Worm (Caenorhabditis elegans) whole organism, mixed stage, embryonic: Measurements from ENCODE around the gene T02H6.1.
A peak's percentile ranks its signal among the peaks of the same experiment; 100 is the strongest.

Source experiments
- M03D4.4 ChIP-seq: sonication (generic microtip); optimal IDR thresholded peaks from 2 replicates; lab custom pipeline; 2017; ENCODE audit warnings: mild to moderate bottlenecking, missing genetic modification characterization, missing compliant biosample characterization
- bed-3 ChIP-seq: fragments of 200-800 bp; sonication (Bioruptor generic); optimal IDR thresholded peaks from 3 replicates; lab custom pipeline; 2018; ENCODE audit warnings: mild to moderate bottlenecking, missing genetic modification characterization, moderate library complexity, missing compliant biosample characterization
- ceh-39 ChIP-seq: fragments of 150-350 bp; optimal IDR thresholded peaks from 2 replicates; lab custom pipeline; 2014; ENCODE audit warnings: missing biosample characterization, missing genetic modification characterization
- ceh-43 ChIP-seq: fragments of 200-800 bp; sonication (Bioruptor generic); optimal IDR thresholded peaks from 2 replicates; lab custom pipeline; 2018; ENCODE audit warnings: mild to moderate bottlenecking, missing genetic modification characterization, moderate library complexity, missing compliant biosample characterization
- ceh-83 ChIP-seq: fragments of 200-800 bp; sonication (Bioruptor generic); optimal IDR thresholded peaks from 2 replicates; lab custom pipeline; 2018; ENCODE audit warnings: mild to moderate bottlenecking, missing genetic modification characterization, missing compliant biosample characterization
- ces-1 ChIP-seq: fragments of 150-350 bp; optimal IDR thresholded peaks from 2 replicates; lab custom pipeline; 2014; ENCODE audit warnings: missing biosample characterization, missing genetic modification reagents, missing genetic modification characterization
- cnd-1 ChIP-seq: fragments of 200-800 bp; sonication (Bioruptor generic); optimal IDR thresholded peaks from 2 replicates; lab custom pipeline; 2018; ENCODE audit warnings: mild to moderate bottlenecking, missing genetic modification characterization, missing compliant biosample characterization
- drap-1 ChIP-seq: fragments of 200-800 bp; sonication (Bioruptor generic); optimal IDR thresholded peaks from 3 replicates; lab custom pipeline; 2018; ENCODE audit warnings: mild to moderate bottlenecking, missing genetic modification characterization, missing compliant biosample characterization
- elt-1 ChIP-seq: sonication (generic microtip); optimal IDR thresholded peaks from 2 replicates; lab custom pipeline; 2017; ENCODE audit warnings: missing genetic modification characterization, mild to moderate bottlenecking, missing compliant biosample characterization, antibody characterized with exemption, moderate library complexity, borderline replicate concordance; ENCODE audit not compliant: insufficient read depth
- flh-1 ChIP-seq: fragments of 200-800 bp; sonication (Bioruptor generic); optimal IDR thresholded peaks from 2 replicates; lab custom pipeline; 2018; ENCODE audit warnings: mild to moderate bottlenecking, missing genetic modification characterization, moderate library complexity, missing compliant biosample characterization
- ham-2 ChIP-seq: fragments of 200-800 bp; sonication (Bioruptor generic); optimal IDR thresholded peaks from 2 replicates; lab custom pipeline; 2018; ENCODE audit warnings: mild to moderate bottlenecking, missing genetic modification characterization, missing compliant biosample characterization
- hlh-1 ChIP-seq: fragments of 150-350 bp; optimal IDR thresholded peaks from 2 replicates; lab custom pipeline; 2014; ENCODE audit warnings: missing biosample characterization, missing genetic modification reagents, missing genetic modification characterization
- lin-13 ChIP-seq: fragments of 150-350 bp; optimal IDR thresholded peaks from 2 replicates; lab custom pipeline; 2014; ENCODE audit warnings: missing biosample characterization, missing genetic modification characterization
- lin-32 ChIP-seq: fragments of 200-800 bp; sonication (Bioruptor generic); optimal IDR thresholded peaks from 2 replicates; lab custom pipeline; 2018; ENCODE audit warnings: mild to moderate bottlenecking, missing genetic modification characterization, missing compliant biosample characterization
- lsy-2 ChIP-seq: fragments of 150-350 bp; optimal IDR thresholded peaks from 2 replicates; lab custom pipeline; 2014; ENCODE audit warnings: missing biosample characterization, missing genetic modification characterization
- mep-1 ChIP-seq: fragments of 150-350 bp; optimal IDR thresholded peaks from 2 replicates; lab custom pipeline; 2017; ENCODE audit warnings: missing biosample characterization, missing genetic modification reagents, missing genetic modification characterization, inconsistent platforms
- mls-2 ChIP-seq: sonication (generic microtip); optimal IDR thresholded peaks from 2 replicates; lab custom pipeline; 2016; ENCODE audit warnings: mild to moderate bottlenecking, missing genetic modification characterization, moderate library complexity, missing compliant biosample characterization
- nhr-12 ChIP-seq: fragments of 150-350 bp; optimal IDR thresholded peaks from 2 replicates; lab custom pipeline; 2014; ENCODE audit warnings: missing biosample characterization, missing genetic modification characterization
- nhr-237 ChIP-seq: fragments of 150-350 bp; optimal IDR thresholded peaks from 2 replicates; lab custom pipeline; 2014; ENCODE audit warnings: missing biosample characterization, missing genetic modification characterization
- nhr-28 ChIP-seq: fragments of 150-350 bp; optimal IDR thresholded peaks from 2 replicates; lab custom pipeline; 2014; ENCODE audit warnings: missing biosample characterization, missing genetic modification characterization
- nhr-76 ChIP-seq: sonication (generic microtip); optimal IDR thresholded peaks from 2 replicates; lab custom pipeline; 2017; ENCODE audit warnings: missing biosample characterization, missing genetic modification characterization
- pha-4 ChIP-seq: fragments of 150-350 bp; optimal IDR thresholded peaks from 2 replicates; lab custom pipeline; 2018; ENCODE audit warnings: missing biosample characterization, missing genetic modification reagents, missing genetic modification characterization
- sem-2 ChIP-seq: fragments of 200-800 bp; sonication (Bioruptor generic); optimal IDR thresholded peaks from 2 replicates; lab custom pipeline; 2018; ENCODE audit warnings: mild to moderate bottlenecking, missing genetic modification characterization, missing compliant biosample characterization
- tbx-8 ChIP-seq: fragments of 200-800 bp; sonication (Bioruptor generic); optimal IDR thresholded peaks from 2 replicates; lab custom pipeline; 2018; ENCODE audit warnings: mild to moderate bottlenecking, missing genetic modification characterization, moderate library complexity, missing compliant biosample characterization
- unc-39 ChIP-seq: fragments of 150-350 bp; optimal IDR thresholded peaks from 2 replicates; lab custom pipeline; 2014; ENCODE audit warnings: missing biosample characterization, missing genetic modification characterization
- unc-62 ChIP-seq: fragments of 150-350 bp; optimal IDR thresholded peaks from 2 replicates; lab custom pipeline; 2014; ENCODE audit warnings: missing biosample characterization, missing genetic modification reagents, missing genetic modification characterization
- zip-8 ChIP-seq: fragments of 150-350 bp; optimal IDR thresholded peaks from 2 replicates; lab custom pipeline; 2014; ENCODE audit warnings: missing biosample characterization, missing genetic modification characterization
- ztf-11 ChIP-seq: fragments of 150-350 bp; optimal IDR thresholded peaks from 2 replicates; lab custom pipeline; 2014; ENCODE audit warnings: missing biosample characterization, missing genetic modification characterization

Gene T02H6.1

ce11 chrII:701025-701370 lies 8.2 kb upstream of the T02H6.1 start, which contains the start of gene T02H6.11:
TSS of gene T02H6.11 (minus strand) at chrII:701125.
- TF ChIP-seq unc-39 (tag; lab: Kevin White, UChicago) = no peak
- TF ChIP-seq M03D4.4 (tag; lab: Kevin White, UChicago) = no peak
- no peak for TF ChIP-seq lin-32 (GFP tag; lab: Kevin White, UChicago)
- TF ChIP-seq unc-62 (GFP tag; lab: Kevin White, UChicago) = no peak
- no peak for TF ChIP-seq nhr-28 (tag; lab: Kevin White, UChicago)
- no peak for TF ChIP-seq hlh-1 (tag; lab: Kevin White, UChicago)
- no peak for TF ChIP-seq flh-1 (GFP tag; lab: Kevin White, UChicago)
- no peak for TF ChIP-seq ceh-43 (GFP tag; lab: Kevin White, UChicago)
- no peak for TF ChIP-seq bed-3
- TF ChIP-seq nhr-12 (tag; lab: Kevin White, UChicago) = no peak
- no peak for TF ChIP-seq lsy-2 (tag; lab: Kevin White, UChicago)
- no peak for TF ChIP-seq sem-2
- no peak for TF ChIP-seq drap-1 (GFP tag; lab: Kevin White, UChicago)
- no peak for TF ChIP-seq ceh-39 (tag; lab: Kevin White, UChicago)

ce11 chrII:701371-702139 lies 7.6 kb upstream of the T02H6.1 start, which contains the start of gene thoc-1:
TSS of gene thoc-1 (plus strand) at chrII:702107.
- TF ChIP-seq ham-2 (GFP tag; lab: Kevin White, UChicago) (no peak), ceh-43 (GFP tag; lab: Kevin White, UChicago) (no peak), pha-4 (no peak), hlh-1 (tag; lab: Kevin White, UChicago) (no peak)

ce11 chrII:721931-722330 lies 12.8 kb downstream of the T02H6.1 start:
- TF ChIP-seq mls-2 (tag; lab: Kevin White, UChicago) = no peak
- peak; percentile 68 for TF ChIP-seq zip-8 (tag; lab: Kevin White, UChicago)
- no peak for TF ChIP-seq pha-4
- TF ChIP-seq nhr-12 (tag; lab: Kevin White, UChicago) = no peak
- no peak for TF ChIP-seq nhr-237 (tag; lab: Kevin White, UChicago)
- no peak for TF ChIP-seq lsy-2 (tag; lab: Kevin White, UChicago)
- TF ChIP-seq lin-13 = no peak
- TF ChIP-seq elt-1 (tag; lab: Kevin White, UChicago) = peak; percentile 80
- no peak for TF ChIP-seq ces-1 (GFP tag; lab: Kevin White, UChicago)

ce11 chrII:723488-723887 lies 14.3 kb downstream of the T02H6.1 start, which contains the start of gene rfip-2:
TSS of gene rfip-2 (plus strand) at chrII:723788.
- no peak for TF ChIP-seq mep-1 (tag; lab: Kevin White, UChicago)
- TF ChIP-seq ztf-11 (tag; lab: Kevin White, UChicago) = no peak
- no peak for TF ChIP-seq sem-2
- no peak for TF ChIP-seq nhr-76 (tag; lab: Kevin White, UChicago)
- TF ChIP-seq ceh-83 (GFP tag; lab: Kevin White, UChicago) = no peak
- no peak for TF ChIP-seq flh-1 (GFP tag; lab: Kevin White, UChicago)
- TF ChIP-seq cnd-1 (tag; lab: Kevin White, UChicago) = no peak
- no peak for TF ChIP-seq hlh-1 (tag; lab: Kevin White, UChicago)
- no peak for TF ChIP-seq elt-1 (tag; lab: Kevin White, UChicago)
- TF ChIP-seq lsy-2 (tag; lab: Kevin White, UChicago) = no peak
- TF ChIP-seq unc-62 (GFP tag; lab: Kevin White, UChicago) = no peak
- TF ChIP-seq lin-32 (GFP tag; lab: Kevin White, UChicago) = no peak
- no peak for TF ChIP-seq lin-13
- TF ChIP-seq tbx-8 (GFP tag; lab: Kevin White, UChicago) = no peak
- no peak for TF ChIP-seq unc-39 (tag; lab: Kevin White, UChicago)
- no peak for TF ChIP-seq drap-1 (GFP tag; lab: Kevin White, UChicago)

DNA sequence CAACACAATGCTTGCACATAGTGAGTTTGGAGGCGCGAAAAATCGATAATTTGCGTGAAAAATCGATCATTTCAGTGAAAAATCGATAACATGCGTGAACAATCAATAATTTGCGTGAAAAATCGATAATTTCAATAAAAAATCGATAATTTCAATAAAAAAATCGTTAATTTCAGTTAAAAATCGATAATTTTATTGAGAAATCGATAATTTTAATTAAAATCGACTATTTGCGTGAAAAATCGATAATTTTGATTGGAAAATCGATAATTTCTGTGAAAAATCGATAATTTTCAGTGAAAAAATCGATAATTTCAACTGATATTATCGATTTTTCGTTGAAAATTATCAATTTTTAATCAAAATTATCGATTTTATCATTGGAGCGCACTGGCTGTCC lies 14.8 kb downstream of the T02H6.1 start:
- TF ChIP-seq ham-2 (GFP tag; lab: Kevin White, UChicago) = no peak
